Fruit fly (Drosophila melanogaster) whole organism, embryonic: ENCODE measurements around the gene Vlet.
A peak's percentile ranks its signal among the peaks of the same experiment; 100 is the strongest.

Experiments used
- B-H2 ChIP-seq: fragments of 200-800 bp; sonication (Bioruptor generic); optimal IDR thresholded peaks from 2 replicates; lab custom pipeline; 2018; ENCODE audit warnings: missing biosample characterization, mild to moderate bottlenecking, missing genetic modification characterization
- Bgb ChIP-seq: fragments of 200-800 bp; sonication (Bioruptor generic); IDR thresholded peaks from 2 replicates; pipeline ENCODE4 v1.3.6; 2022; ENCODE audit warnings: missing biosample characterization, missing genetic modification characterization; ENCODE audit not compliant: partially characterized antibody
- CG10462 ChIP-seq: fragments of 200-800 bp; sonication (Bioruptor generic); optimal IDR thresholded peaks from 2 replicates; lab custom pipeline; 2016; ENCODE audit warnings: missing biosample characterization, missing genetic modification characterization
- CG10543 ChIP-seq: fragments of 200-800 bp; sonication (Bioruptor generic); optimal IDR thresholded peaks from 3 replicates; lab custom pipeline; 2017; ENCODE audit warnings: missing biosample characterization, mild to moderate bottlenecking, missing genetic modification characterization, moderate library complexity
- CG11504 ChIP-seq: fragments of 200-800 bp; sonication (Bioruptor generic); optimal IDR thresholded peaks from 3 replicates; lab custom pipeline; 2019; ENCODE audit warnings: missing biosample characterization, mild to moderate bottlenecking, missing genetic modification characterization, moderate library complexity
- CG12155 ChIP-seq: fragments of 200-800 bp; sonication (Bioruptor generic); optimal IDR thresholded peaks from 3 replicates; lab custom pipeline; 2016; ENCODE audit warnings: missing biosample characterization, missing genetic modification characterization
- CG14710 ChIP-seq: fragments of 200-800 bp; sonication (Bioruptor generic); optimal IDR thresholded peaks from 3 replicates; lab custom pipeline; 2019; ENCODE audit warnings: missing biosample characterization, mild to moderate bottlenecking, missing genetic modification characterization, moderate library complexity
- CG16813 ChIP-seq: fragments of 200-800 bp; sonication (Bioruptor generic); IDR thresholded peaks from 3 replicates; pipeline ENCODE4 v1.3.6; 2022; ENCODE audit warnings: missing biosample characterization, missing genetic modification characterization; ENCODE audit not compliant: partially characterized antibody
- CG1832 ChIP-seq: fragments of 200-800 bp; sonication (Bioruptor generic); optimal IDR thresholded peaks from 2 replicates; lab custom pipeline; 2017; ENCODE audit warnings: missing biosample characterization, mild to moderate bottlenecking, missing genetic modification characterization, inconsistent platforms
- CG30020 ChIP-seq: fragments of 200-800 bp; optimal IDR thresholded peaks from 2 replicates; lab custom pipeline; 2019; ENCODE audit warnings: missing biosample characterization, mild to moderate bottlenecking, missing genetic modification characterization, moderate library complexity
- CG30431 ChIP-seq: fragments of 200-800 bp; sonication (Bioruptor generic); optimal IDR thresholded peaks from 2 replicates; lab custom pipeline; 2017; ENCODE audit warnings: missing biosample characterization, missing genetic modification characterization
- CG34224 ChIP-seq: fragments of 200-800 bp; sonication (Bioruptor generic); IDR thresholded peaks from 3 replicates; pipeline ENCODE4 v1.3.6; 2022; ENCODE audit warnings: missing biosample characterization, missing genetic modification characterization; ENCODE audit not compliant: partially characterized antibody
- CG34376 ChIP-seq: fragments of 200-800 bp; sonication (Bioruptor generic); optimal IDR thresholded peaks from 2 replicates; lab custom pipeline; 2018; ENCODE audit warnings: missing biosample characterization, mild to moderate bottlenecking, missing genetic modification characterization
- CG42726 ChIP-seq: fragments of 200-800 bp; sonication (Bioruptor generic); IDR thresholded peaks from 2 replicates; pipeline ENCODE4 v1.3.6; 2022; ENCODE audit warnings: missing biosample characterization, missing genetic modification characterization; ENCODE audit not compliant: partially characterized antibody
- CG6854 ChIP-seq: fragments of 200-800 bp; sonication (Bioruptor generic); optimal IDR thresholded peaks from 3 replicates; lab custom pipeline; 2017; ENCODE audit warnings: missing biosample characterization, mild to moderate bottlenecking, missing genetic modification characterization
- CG7963 ChIP-seq: fragments of 200-800 bp; sonication (Bioruptor generic); IDR thresholded peaks from 3 replicates; pipeline ENCODE4 v1.3.6; 2022; ENCODE audit warnings: missing biosample characterization, missing genetic modification characterization; ENCODE audit not compliant: partially characterized antibody
- CG8388 ChIP-seq: fragments of 200-800 bp; sonication (Bioruptor generic); optimal IDR thresholded peaks from 2 replicates; lab custom pipeline; 2019; ENCODE audit warnings: missing biosample characterization, mild to moderate bottlenecking, missing genetic modification characterization, moderate library complexity
- CG9727 ChIP-seq: fragments of 200-800 bp; sonication (Bioruptor generic); optimal IDR thresholded peaks from 3 replicates; lab custom pipeline; 2017; ENCODE audit warnings: missing biosample characterization, mild to moderate bottlenecking, missing genetic modification characterization
- CrebB ChIP-seq: fragments of 200-800 bp; sonication (Bioruptor generic); optimal IDR thresholded peaks from 3 replicates; lab custom pipeline; 2018; ENCODE audit warnings: missing biosample characterization, mild to moderate bottlenecking, missing genetic modification characterization
- Deaf1 ChIP-seq: fragments of 200-800 bp; optimal IDR thresholded peaks from 3 replicates; lab custom pipeline; 2019; ENCODE audit warnings: missing biosample characterization, mild to moderate bottlenecking, missing genetic modification characterization, moderate library complexity
- Doc3 ChIP-seq: fragments of 200-800 bp; sonication (Bioruptor generic); IDR thresholded peaks from 3 replicates; pipeline ENCODE4 v1.3.6; 2022; ENCODE audit warnings: missing biosample characterization, missing genetic modification characterization; ENCODE audit not compliant: partially characterized antibody
- HLH54F ChIP-seq: fragments of 200-800 bp; sonication (Bioruptor generic); optimal IDR thresholded peaks from 3 replicates; lab custom pipeline; 2016; ENCODE audit warnings: missing biosample characterization, missing genetic modification characterization
- Oaz ChIP-seq: fragments of 200-800 bp; sonication (Bioruptor generic); IDR thresholded peaks from 2 replicates; pipeline ENCODE4 v1.3.6; 2022; ENCODE audit warnings: missing biosample characterization, missing genetic modification characterization
- Optix ChIP-seq: fragments of 200-800 bp; sonication (Bioruptor generic); IDR thresholded peaks from 3 replicates; pipeline ENCODE4 v1.3.6; 2022; ENCODE audit warnings: missing biosample characterization, missing genetic modification characterization
- Pdp1 ChIP-seq, 2 experiments: fragments of 200-800 bp; sonication (Bioruptor generic); optimal IDR thresholded peaks; 3 replicates each; lab custom pipeline; 2016; ENCODE audit warnings: missing biosample characterization in 2 of 2, missing genetic modification characterization in 2 of 2, mild to moderate bottlenecking in 1 of 2, moderate library complexity in 1 of 2
- Poxn ChIP-seq: fragments of 200-800 bp; sonication (Bioruptor generic); IDR thresholded peaks from 2 replicates; pipeline ENCODE4 v1.3.6; 2022; ENCODE audit warnings: missing biosample characterization, missing genetic modification characterization
- Rfx ChIP-seq: fragments of 200-800 bp; sonication (Bioruptor generic); IDR thresholded peaks from 2 replicates; pipeline ENCODE4 v1.3.6; 2022; ENCODE audit warnings: missing biosample characterization, missing genetic modification characterization
- Sry-δ ChIP-seq: fragments of 200-800 bp; sonication (Bioruptor generic); optimal IDR thresholded peaks from 2 replicates; lab custom pipeline; 2016; ENCODE audit warnings: missing biosample characterization, missing genetic modification characterization
- bsh ChIP-seq, 2 experiments: fragments of 200-800 bp; sonication (Bioruptor generic); optimal IDR thresholded peaks; 2 replicates each; lab custom pipeline; 2017 to 2018; ENCODE audit warnings: mild to moderate bottlenecking in 2 of 2, missing biosample characterization in 2 of 2, missing genetic modification characterization in 2 of 2, moderate library complexity in 1 of 2
- cas ChIP-seq: fragments of 200-800 bp; sonication (Bioruptor generic); IDR thresholded peaks from 2 replicates; pipeline ENCODE4 v1.3.6; 2022; ENCODE audit warnings: missing biosample characterization, missing genetic modification characterization
- corto ChIP-seq: fragments of 200-800 bp; sonication (Bioruptor generic); optimal IDR thresholded peaks from 2 replicates; lab custom pipeline; 2016; ENCODE audit warnings: missing biosample characterization, mild to moderate bottlenecking, missing genetic modification characterization, moderate library complexity
- croc ChIP-seq: fragments of 200-800 bp; sonication (Bioruptor generic); conservative IDR thresholded peaks from 3 replicates; pipeline ENCODE4 v1.3.6; 2022; ENCODE audit warnings: missing biosample characterization, missing genetic modification characterization
- crol ChIP-seq: fragments of 200-800 bp; sonication (Bioruptor generic); IDR thresholded peaks from 2 replicates; pipeline ENCODE4 v1.3.6; 2022; ENCODE audit warnings: missing biosample characterization, missing genetic modification characterization
- dmrt11E ChIP-seq: fragments of 200-800 bp; sonication (Bioruptor generic); optimal IDR thresholded peaks from 3 replicates; lab custom pipeline; 2018; ENCODE audit warnings: missing biosample characterization, mild to moderate bottlenecking, missing genetic modification characterization, moderate library complexity
- fd3F ChIP-seq: fragments of 200-800 bp; sonication (Bioruptor generic); optimal IDR thresholded peaks from 2 replicates; lab custom pipeline; 2018; ENCODE audit warnings: missing biosample characterization, mild to moderate bottlenecking, missing genetic modification characterization, moderate library complexity
- fru ChIP-seq: fragments of >200 bp; optimal IDR thresholded peaks from 2 replicates; lab custom pipeline; 2017
- gem ChIP-seq: fragments of 200-800 bp; sonication (Bioruptor generic); optimal IDR thresholded peaks from 2 replicates; lab custom pipeline; 2019; ENCODE audit warnings: missing biosample characterization, mild to moderate bottlenecking, missing genetic modification characterization, moderate library complexity
- her ChIP-seq: fragments of 200-800 bp; sonication (Bioruptor generic); optimal IDR thresholded peaks from 2 replicates; lab custom pipeline; 2016; ENCODE audit warnings: missing biosample characterization, missing genetic modification characterization
- nerfin-2 ChIP-seq: fragments of 200-800 bp; sonication (Bioruptor generic); IDR thresholded peaks from 2 replicates; pipeline ENCODE4 v1.3.6; 2022; ENCODE audit warnings: missing biosample characterization, missing genetic modification characterization; ENCODE audit not compliant: partially characterized antibody
- onecut ChIP-seq: fragments of 200-800 bp; sonication (Bioruptor generic); IDR thresholded peaks from 2 replicates; pipeline ENCODE4 v1.3.6; 2022; ENCODE audit warnings: missing biosample characterization, missing genetic modification characterization
- pan ChIP-seq, 4 experiments: fragments of >200 bp in 3 of 4; fragments of 200-800 bp in 1 of 4; sonication (Bioruptor generic) in 1 of 4; optimal IDR thresholded peaks in 3 of 4; IDR thresholded peaks in 1 of 4; 2 replicates each; pipeline versions ENCODE4 v1.3.6 to Lab custom; 2017 to 2022; ENCODE audit warnings: missing biosample characterization in 2 of 4, missing genetic modification characterization in 2 of 4, mixed read lengths in 1 of 4
- salm ChIP-seq: fragments of 200-800 bp; sonication (Bioruptor generic); optimal IDR thresholded peaks from 2 replicates; lab custom pipeline; 2018; ENCODE audit warnings: missing biosample characterization, mild to moderate bottlenecking, missing genetic modification characterization
- so ChIP-seq: fragments of 200-800 bp; sonication (Bioruptor generic); IDR thresholded peaks from 3 replicates; pipeline ENCODE4 v1.3.6; 2022; ENCODE audit warnings: missing biosample characterization, missing genetic modification characterization
- trem ChIP-seq: fragments of 200-800 bp; optimal IDR thresholded peaks from 3 replicates; lab custom pipeline; 2019; ENCODE audit warnings: missing biosample characterization, mild to moderate bottlenecking, missing genetic modification characterization, moderate library complexity
- ttk ChIP-seq: fragments of 200-800 bp; sonication (Bioruptor generic); IDR thresholded peaks from 2 replicates; pipeline ENCODE4 v2.1.2; 2022; ENCODE audit warnings: missing biosample characterization, missing genetic modification characterization
- tx ChIP-seq: fragments of 200-800 bp; sonication (Bioruptor generic); optimal IDR thresholded peaks from 2 replicates; lab custom pipeline; 2016; ENCODE audit warnings: missing biosample characterization, missing genetic modification characterization
- zen2 ChIP-seq: fragments of 200-800 bp; sonication (Bioruptor generic); IDR thresholded peaks from 3 replicates; pipeline ENCODE4 v1.3.6; 2022; ENCODE audit warnings: missing biosample characterization, missing genetic modification characterization; ENCODE audit not compliant: partially characterized antibody

Gene Vlet

dm6 chrX:11709799-11710720 lies 31.7 kb upstream of the Vlet start, which contains the start of gene FucT6 (continued):
- no peak for TF ChIP-seq CG8388 (GFP tag; lab: Kevin White, UChicago)
- peak; percentile 87 for TF ChIP-seq CG16813 (GFP tag; lab: Robert Waterston, UW)
- peak; percentile 20 for TF ChIP-seq CG30020 (tag; lab: Kevin White, UChicago)
- no peak for TF ChIP-seq Deaf1 (tag; lab: Kevin White, UChicago)
- TF ChIP-seq nerfin-2 (GFP tag; lab: Robert Waterston, UW): peak; percentile 82
- TF ChIP-seq cas (GFP tag; lab: Robert Waterston, UW): no peak
- TF ChIP-seq CrebB (tag; lab: Kevin White, UChicago): no peak
- no peak for TF ChIP-seq croc (GFP tag; lab: Robert Waterston, UW)
- peak; percentile 85 for TF ChIP-seq CG7963 (GFP tag; lab: Robert Waterston, UW)
- TF ChIP-seq Optix (GFP tag; lab: Robert Waterston, UW): no peak
- peak; percentile 52 for TF ChIP-seq CG12155 (GFP tag; lab: Kevin White, UChicago)
- TF ChIP-seq CG10543 (GFP tag; lab: Kevin White, UChicago): no peak
- no peak for TF ChIP-seq onecut (GFP tag; lab: Robert Waterston, UW)
- TF ChIP-seq fru (lab: Kevin White, UChicago): no peak
- peak; percentile 5 for TF ChIP-seq HLH54F (GFP tag; lab: Kevin White, UChicago)
- peak; percentile 76 for TF ChIP-seq zen2 (GFP tag; lab: Robert Waterston, UW)
- TF ChIP-seq CG1832 (GFP tag; lab: Kevin White, UChicago): peak; percentile 62
- TF ChIP-seq crol (GFP tag; lab: Robert Waterston, UW): peak; percentile 97
- TF ChIP-seq Rfx (GFP tag; lab: Robert Waterston, UW): peak; percentile 35
- TF ChIP-seq CG10462 (GFP tag; lab: Kevin White, UChicago): no peak
- no peak for TF ChIP-seq salm (tag; lab: Kevin White, UChicago)
- peak in 1 of 2 experiments; percentile 67 for TF ChIP-seq Pdp1 (GFP tag; optimal IDR thresholded peaks at IDR 0.05; lab: Kevin White, UChicago)
- no peak for TF ChIP-seq pan (optimal IDR thresholded peaks at IDR 0.05; lab: Kevin White, UChicago)
- peak in 1 of 2 experiments; percentile 36 for TF ChIP-seq pan (GFP tag; optimal IDR thresholded peaks at IDR 0.05 in 1 of 2, IDR thresholded peaks at IDR 0.05 in 1 of 2)
- TF ChIP-seq Sry-δ (GFP tag; lab: Kevin White, UChicago): peak; percentile 95
- no peak for TF ChIP-seq CG9727 (GFP tag; lab: Kevin White, UChicago)
- TF ChIP-seq Bgb (GFP tag; lab: Robert Waterston, UW): peak; percentile 94
- no peak for TF ChIP-seq Poxn
- TF ChIP-seq Doc3 (GFP tag; lab: Robert Waterston, UW): peak; percentile 75
- TF ChIP-seq CG34224 (GFP tag; lab: Robert Waterston, UW): peak; percentile 90
- no peak for TF ChIP-seq CG34376 (GFP tag; lab: Kevin White, UChicago)
- TF ChIP-seq Oaz (GFP tag; lab: Robert Waterston, UW): no peak
- no peak for TF ChIP-seq tx (GFP tag; lab: Kevin White, UChicago)
- peak; percentile 21 for TF ChIP-seq corto (GFP tag; lab: Kevin White, UChicago)
- TF ChIP-seq ttk (GFP tag; lab: Robert Waterston, UW): no peak
- peak; percentile 53 for TF ChIP-seq CG14710
- peak; percentile 81 for TF ChIP-seq CG42726 (GFP tag; lab: Robert Waterston, UW)
- peak; percentile 71 for TF ChIP-seq trem (tag; lab: Kevin White, UChicago)
- 0 out of 3 replicates have a peak, but pooled peaks have one; percentile 13 for TF ChIP-seq so (GFP tag; lab: Robert Waterston, UW)
- TF ChIP-seq CG30431: no peak
- TF ChIP-seq CG11504 (tag; lab: Kevin White, UChicago): no peak
- no peak for TF ChIP-seq fd3F
- TF ChIP-seq dmrt11E (tag; lab: Kevin White, UChicago): no peak
- peak in 1 of 2 experiments; percentile 33 for TF ChIP-seq bsh (GFP tag; optimal IDR thresholded peaks at IDR 0.05; lab: Kevin White, UChicago)
- peak; percentile 9 for TF ChIP-seq her (GFP tag; lab: Kevin White, UChicago)
- TF ChIP-seq gem: peak; percentile 25
- peak; percentile 5 for TF ChIP-seq CG6854 (GFP tag; lab: Kevin White, UChicago)
- peak; percentile 36 for TF ChIP-seq B-H2 (GFP tag; lab: Kevin White, UChicago)
